Worm (Caenorhabditis elegans) whole organism, L4 larva: ENCODE data around the gene rsks-1.

Experiments used
- F44E2.7 ChIP-seq: fragments of 200-800 bp; sonication (Bioruptor generic); IDR thresholded peaks from 2 replicates; pipeline ENCODE4 v2.1.2; 2022; ENCODE audit warnings: missing genetic modification characterization, missing compliant biosample characterization
- F49E8.2 ChIP-seq: sonication (generic microtip); optimal IDR thresholded peaks from 2 replicates; lab custom pipeline; 2016; ENCODE audit warnings: missing compliant biosample characterization, mild to moderate bottlenecking, missing genetic modification characterization, borderline replicate concordance
- T20F7.1 ChIP-seq: fragments of 200-800 bp; sonication (Bioruptor generic); optimal IDR thresholded peaks from 2 replicates; lab custom pipeline; 2018; ENCODE audit warnings: mild to moderate bottlenecking, missing genetic modification characterization, missing compliant biosample characterization
- T26A8.4 ChIP-seq: fragments of 200-800 bp; sonication (Bioruptor generic); IDR thresholded peaks from 2 replicates; pipeline ENCODE4 v1.3.6; 2022; ENCODE audit warnings: missing genetic modification characterization, missing compliant biosample characterization
- Y105C5A.15 ChIP-seq: fragments of 200-800 bp; sonication (Bioruptor generic); IDR thresholded peaks from 2 replicates; pipeline ENCODE4 v1.3.6; 2022; ENCODE audit warnings: missing genetic modification characterization, missing compliant biosample characterization
- Y48G9A.11 ChIP-seq: fragments of 200-800 bp; sonication (Bioruptor generic); IDR thresholded peaks from 2 replicates; pipeline ENCODE4 v1.3.6; 2022; ENCODE audit warnings: missing genetic modification reagents, missing genetic modification characterization, missing compliant biosample characterization
- aha-1 ChIP-seq: fragments of 150-350 bp; peaks from one replicate; lab custom pipeline; 2014; ENCODE audit warnings: missing biosample characterization, missing genetic modification characterization
- aly-2 ChIP-seq: sonication (generic microtip); optimal IDR thresholded peaks from 2 replicates; lab custom pipeline; 2018; ENCODE audit warnings: missing biosample characterization, missing genetic modification characterization
- ama-1 ChIP-seq: fragments of 150-350 bp; optimal IDR thresholded peaks from 2 replicates; lab custom pipeline; 2014; ENCODE audit warnings: inconsistent platforms, mixed read lengths
- arid-1 ChIP-seq: fragments of 200-800 bp; sonication (Bioruptor generic); conservative IDR thresholded peaks from 2 replicates; pipeline ENCODE4 v1.3.6; 2022; ENCODE audit warnings: missing genetic modification reagents, missing genetic modification characterization, missing compliant biosample characterization
- attf-4 ChIP-seq: sonication (generic microtip); optimal IDR thresholded peaks from 3 replicates; lab custom pipeline; 2017; ENCODE audit warnings: missing biosample characterization, missing genetic modification characterization
- ceh-20 ChIP-seq: fragments of 200-800 bp; sonication (Bioruptor generic); IDR thresholded peaks from 2 replicates; pipeline ENCODE4 v1.3.6; 2022; ENCODE audit warnings: missing genetic modification reagents, missing genetic modification characterization, missing compliant biosample characterization
- ceh-28 ChIP-seq: fragments of 150-350 bp; optimal IDR thresholded peaks from 2 replicates; lab custom pipeline; 2014; ENCODE audit warnings: missing biosample characterization, missing genetic modification reagents, missing genetic modification characterization
- ceh-62 ChIP-seq: sonication (generic microtip); optimal IDR thresholded peaks from 2 replicates; lab custom pipeline; 2017; ENCODE audit warnings: missing biosample characterization, missing genetic modification characterization
- ctbp-1 ChIP-seq: fragments of 200-800 bp; sonication (Bioruptor generic); IDR thresholded peaks from 2 replicates; pipeline ENCODE4 v1.3.6; 2022; ENCODE audit warnings: missing genetic modification reagents, missing genetic modification characterization, missing compliant biosample characterization
- daf-16 ChIP-seq, 3 experiments: sonication (generic microtip); optimal IDR thresholded peaks; 2 replicates each; lab custom pipeline; 2016 to 2017; ENCODE audit warnings: missing genetic modification characterization in 3 of 3, missing genetic modification reagents in 3 of 3, mild to moderate bottlenecking in 2 of 3, missing compliant biosample characterization in 2 of 3, missing biosample characterization in 1 of 3, moderate library complexity in 1 of 3
- daf-19 ChIP-seq: fragments of 200-800 bp; sonication (Bioruptor generic); conservative IDR thresholded peaks from 2 replicates; pipeline ENCODE4 v1.3.6; 2022; ENCODE audit warnings: missing genetic modification characterization, missing compliant biosample characterization
- dpl-1 ChIP-seq: fragments of 150-350 bp; optimal IDR thresholded peaks from 2 replicates; lab custom pipeline; 2014; ENCODE audit warnings: missing biosample characterization, missing genetic modification reagents, missing genetic modification characterization
- duxl-1 ChIP-seq: sonication (generic microtip); optimal IDR thresholded peaks from 2 replicates; lab custom pipeline; 2016; ENCODE audit warnings: mild to moderate bottlenecking, missing genetic modification characterization, moderate library complexity, missing compliant biosample characterization; ENCODE audit not compliant: poor library complexity
- dve-1 ChIP-seq: sonication (generic microtip); optimal IDR thresholded peaks from 2 replicates; lab custom pipeline; 2017; ENCODE audit warnings: antibody characterized with exemption, mild to moderate bottlenecking, missing genetic modification characterization, missing compliant biosample characterization; ENCODE audit not compliant: insufficient read depth
- gei-8 ChIP-seq: fragments of 200-800 bp; sonication (Bioruptor generic); optimal IDR thresholded peaks from 2 replicates; lab custom pipeline; 2018; ENCODE audit warnings: mild to moderate bottlenecking, missing genetic modification characterization, missing compliant biosample characterization
- hlh-11 ChIP-seq: fragments of 200-800 bp; sonication (Bioruptor generic); optimal IDR thresholded peaks from 2 replicates; lab custom pipeline; 2018; ENCODE audit warnings: mild to moderate bottlenecking, missing genetic modification characterization, missing compliant biosample characterization
- hlh-30 ChIP-seq: sonication (generic microtip); optimal IDR thresholded peaks from 2 replicates; lab custom pipeline; 2017; ENCODE audit warnings: antibody characterized with exemption, mild to moderate bottlenecking, missing genetic modification characterization, missing compliant biosample characterization; ENCODE audit not compliant: insufficient read depth
- hmg-1.1 ChIP-seq: fragments of 200-800 bp; sonication (Bioruptor generic); IDR thresholded peaks from 2 replicates; pipeline ENCODE4 v1.3.6; 2022; ENCODE audit warnings: missing genetic modification reagents, missing genetic modification characterization, missing compliant biosample characterization
- lim-7 ChIP-seq: fragments of 200-800 bp; sonication (Bioruptor generic); IDR thresholded peaks from 2 replicates; pipeline ENCODE4 v1.3.6; 2022; ENCODE audit warnings: missing genetic modification characterization, missing compliant biosample characterization
- lin-13 ChIP-seq: fragments of 150-350 bp; optimal IDR thresholded peaks from 2 replicates; lab custom pipeline; 2014; ENCODE audit warnings: missing biosample characterization, missing genetic modification reagents, missing genetic modification characterization
- lin-29 ChIP-seq: fragments of 200-800 bp; sonication (Bioruptor generic); IDR thresholded peaks from 2 replicates; pipeline ENCODE4 v1.3.6; 2022; ENCODE audit warnings: missing genetic modification reagents, missing genetic modification characterization, missing compliant biosample characterization
- lin-38 ChIP-seq: fragments of 200-800 bp; sonication (Bioruptor generic); IDR thresholded peaks from 2 replicates; pipeline ENCODE4 v1.3.6; 2022; ENCODE audit warnings: missing genetic modification reagents, missing genetic modification characterization, missing compliant biosample characterization
- lsy-2 ChIP-seq, 2 experiments: fragments of 150-350 bp in 1 of 2; sonication (generic microtip) in 1 of 2; optimal IDR thresholded peaks; 2 replicates each; lab custom pipeline; 2014 to 2017; ENCODE audit warnings: missing biosample characterization in 2 of 2, missing genetic modification characterization in 2 of 2
- madf-5 ChIP-seq, 2 experiments: fragments of 200-800 bp; sonication (Bioruptor generic); IDR thresholded peaks; 2 replicates each; pipeline ENCODE4 v1.3.6; 2022; ENCODE audit warnings: missing compliant biosample characterization in 2 of 2, missing genetic modification characterization in 2 of 2
- mdl-1 ChIP-seq, 2 experiments: fragments of 150-350 bp in 1 of 2; sonication (generic microtip) in 1 of 2; optimal IDR thresholded peaks; 2 replicates each; lab custom pipeline; 2014 to 2017; ENCODE audit warnings: missing biosample characterization in 2 of 2, missing genetic modification characterization in 2 of 2
- mdt-29 ChIP-seq: fragments of 200-800 bp; sonication (Bioruptor generic); IDR thresholded peaks from 2 replicates; pipeline ENCODE4 v1.3.6; 2022; ENCODE audit warnings: missing genetic modification reagents, missing genetic modification characterization, missing compliant biosample characterization
- mep-1 ChIP-seq: fragments of 150-350 bp; sonication (generic microtip); optimal IDR thresholded peaks from 3 replicates; lab custom pipeline; 2014; ENCODE audit warnings: missing biosample characterization, missing genetic modification characterization
- nhr-11 ChIP-seq: fragments of 150-350 bp; optimal IDR thresholded peaks from 2 replicates; lab custom pipeline; 2014; ENCODE audit warnings: missing biosample characterization, missing genetic modification characterization
- nhr-28 ChIP-seq: fragments of 150-350 bp; optimal IDR thresholded peaks from 2 replicates; lab custom pipeline; 2014; ENCODE audit warnings: missing biosample characterization, missing genetic modification characterization
- nhr-41 ChIP-seq: fragments of 200-800 bp; sonication (Bioruptor generic); IDR thresholded peaks from 2 replicates; pipeline ENCODE4 v1.3.6; 2022; ENCODE audit warnings: missing genetic modification reagents, missing genetic modification characterization, missing compliant biosample characterization
- nhr-77 ChIP-seq: fragments of 150-350 bp; optimal IDR thresholded peaks from 2 replicates; lab custom pipeline; 2014; ENCODE audit warnings: missing biosample characterization, missing genetic modification characterization
- pha-4 ChIP-seq, 2 experiments: fragments of 150-350 bp in 1 of 2; fragments of 200-800 bp in 1 of 2; sonication (Bioruptor generic) in 1 of 2; IDR thresholded peaks in 1 of 2; optimal IDR thresholded peaks in 1 of 2; 2 replicates each; pipeline versions ENCODE4 v1.3.6 to Lab custom; 2014 to 2022; ENCODE audit warnings: missing genetic modification characterization in 2 of 2, missing genetic modification reagents in 2 of 2, missing biosample characterization in 1 of 2, missing compliant biosample characterization in 1 of 2
- php-3 ChIP-seq: fragments of 200-800 bp; sonication (Bioruptor generic); IDR thresholded peaks from 2 replicates; pipeline ENCODE4 v1.3.6; 2022; ENCODE audit warnings: missing genetic modification reagents, missing genetic modification characterization, missing compliant biosample characterization
- saeg-2 ChIP-seq: fragments of 200-800 bp; sonication (Bioruptor generic); IDR thresholded peaks from 2 replicates; pipeline ENCODE4 v1.3.6; 2022; ENCODE audit warnings: missing genetic modification reagents, missing genetic modification characterization, missing compliant biosample characterization
- snpc-4 ChIP-seq: fragments of 150-350 bp; optimal IDR thresholded peaks from 2 replicates; lab custom pipeline; 2014; ENCODE audit warnings: missing biosample characterization, missing genetic modification characterization
- spr-1 ChIP-seq: sonication (generic microtip); optimal IDR thresholded peaks from 2 replicates; lab custom pipeline; 2016; ENCODE audit warnings: mild to moderate bottlenecking, missing genetic modification characterization, missing compliant biosample characterization
- tag-97 ChIP-seq: fragments of 200-800 bp; sonication (Bioruptor generic); IDR thresholded peaks from 2 replicates; pipeline ENCODE4 v1.3.6; 2022; ENCODE audit warnings: missing genetic modification characterization, missing compliant biosample characterization
- unc-39 ChIP-seq: sonication (generic microtip); optimal IDR thresholded peaks from 2 replicates; lab custom pipeline; 2017; ENCODE audit warnings: missing biosample characterization, missing genetic modification characterization
- zag-1 ChIP-seq: fragments of 150-350 bp; optimal IDR thresholded peaks from 2 replicates; lab custom pipeline; 2014; ENCODE audit warnings: missing biosample characterization, missing genetic modification characterization
- zfp-2 ChIP-seq: sonication (generic microtip); optimal IDR thresholded peaks from 2 replicates; lab custom pipeline; 2016; ENCODE audit warnings: mild to moderate bottlenecking, missing genetic modification characterization, missing compliant biosample characterization
- zfp-3 ChIP-seq: fragments of 200-800 bp; sonication (Bioruptor generic); conservative IDR thresholded peaks from 2 replicates; pipeline ENCODE4 v1.3.6; 2022; ENCODE audit warnings: missing genetic modification reagents, missing genetic modification characterization, missing compliant biosample characterization
- zip-11 ChIP-seq: fragments of 200-800 bp; sonication (Bioruptor generic); IDR thresholded peaks from 2 replicates; pipeline ENCODE4 v1.3.6; 2022; ENCODE audit warnings: missing genetic modification characterization, missing compliant biosample characterization
- ztf-7 ChIP-seq: fragments of 150-350 bp; optimal IDR thresholded peaks from 2 replicates; lab custom pipeline; 2014; ENCODE audit warnings: missing biosample characterization, missing genetic modification characterization

Gene rsks-1

ce11 chrIII:11243421-11243820, 1.5 kb upstream of the rsks-1 start (continued):
- TF ChIP-seq mep-1 = peak; percentile 91
- TF ChIP-seq spr-1 (tag; lab: Kevin White, UChicago) = peak; percentile 57
- no peak for TF ChIP-seq F49E8.2 (tag; lab: Kevin White, UChicago)
- TF ChIP-seq gei-8 = no peak
- TF ChIP-seq php-3 (GFP tag; lab: Robert Waterston, UW) = no peak
- TF ChIP-seq saeg-2 (GFP tag; lab: Robert Waterston, UW) = no peak
- peak; percentile 31; the same call in 1 of the 2 replicates for TF ChIP-seq T26A8.4 (GFP tag; lab: Robert Waterston, UW)
- TF ChIP-seq pha-4 (GFP tag; IDR thresholded peaks at IDR 0.05; lab: Robert Waterston, UW) = no peak; the same call in 1 of the 2 replicates
- TF ChIP-seq pha-4 (tag; optimal IDR thresholded peaks at IDR 0.05; lab: Kevin White, UChicago) = no peak
- no peak for TF ChIP-seq unc-39 (tag; lab: Kevin White, UChicago)
- no peak for TF ChIP-seq lim-7 (GFP tag; lab: Robert Waterston, UW)
- TF ChIP-seq hlh-30 = peak; percentile 87
- TF ChIP-seq nhr-41 (GFP tag; lab: Robert Waterston, UW) = no peak
- peak; percentile 6 for TF ChIP-seq ztf-7
- no peak for TF ChIP-seq zfp-2 (tag; lab: Kevin White, UChicago)
- TF ChIP-seq mdl-1 (tag; optimal IDR thresholded peaks at IDR 0.05; lab: Kevin White, UChicago) = peak in 1 of 2 experiments; percentile 80
- TF ChIP-seq hmg-1.1 (GFP tag; lab: Robert Waterston, UW) = peak; percentile 69
- TF ChIP-seq aly-2 (tag; lab: Kevin White, UChicago) = no peak
- TF ChIP-seq arid-1 = 0 out of 2 replicates have a peak, but pooled peaks have one; percentile 14
- no peak for TF ChIP-seq daf-16 (GFP tag; optimal IDR thresholded peaks at IDR 0.05; lab: Kevin White, UChicago)
- peak; percentile 74 for TF ChIP-seq daf-16 (tag; optimal IDR thresholded peaks at IDR 0.05; lab: Kevin White, UChicago)
- no peak for TF ChIP-seq ceh-62 (tag; lab: Kevin White, UChicago)
- TF ChIP-seq ceh-28 (tag; lab: Kevin White, UChicago) = peak; percentile 69
- no peak for TF ChIP-seq daf-19 (GFP tag; lab: Robert Waterston, UW)
- TF ChIP-seq zag-1 (tag; lab: Kevin White, UChicago) = no peak
- no peak for TF ChIP-seq F44E2.7 (GFP tag; lab: Robert Waterston, UW)
- no peak for TF ChIP-seq snpc-4 (tag; lab: Kevin White, UChicago)
- peak; percentile 30 to 74 for TF ChIP-seq lsy-2 (tag; optimal IDR thresholded peaks at IDR 0.05; lab: Kevin White, UChicago)
- no peak for TF ChIP-seq ctbp-1 (GFP tag; lab: Robert Waterston, UW)
- TF ChIP-seq zfp-3 (GFP tag; lab: Robert Waterston, UW) = no peak
- no peak for TF ChIP-seq madf-5 (GFP tag; IDR thresholded peaks at IDR 0.05; lab: Robert Waterston, UW)
- no peak for TF ChIP-seq lin-29 (GFP tag; lab: Robert Waterston, UW)
- peak; percentile 42 for TF ChIP-seq dpl-1 (GFP tag; lab: Kevin White, UChicago)
- TF ChIP-seq ama-1 (lab: Kevin White, UChicago) = no peak
- peak; percentile 50 for TF ChIP-seq lin-38 (GFP tag; lab: Robert Waterston, UW)
- TF ChIP-seq nhr-11 (tag; lab: Kevin White, UChicago) = peak; percentile 14
- peak; percentile 68; the same call in 1 of the 2 replicates for TF ChIP-seq ceh-20

DNA sequence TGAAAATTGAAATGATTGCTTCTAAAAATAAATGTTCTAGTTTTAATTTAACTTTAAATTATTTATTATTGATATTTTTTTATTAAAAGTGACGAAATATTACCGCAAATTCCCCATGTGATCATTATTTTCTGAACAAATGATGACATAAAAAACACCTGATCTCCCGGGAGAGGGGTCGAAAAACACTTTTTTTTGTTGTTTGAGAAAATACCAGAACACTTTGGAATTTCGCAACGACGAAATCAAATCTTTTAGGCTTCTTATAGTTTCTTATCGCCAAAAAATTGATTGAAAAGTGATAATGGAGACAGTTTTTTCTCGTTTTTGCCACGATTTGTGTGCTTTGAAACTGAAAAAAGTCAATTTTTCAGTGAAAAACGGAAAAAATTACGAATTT, 582 bp upstream of the rsks-1 start:
- TF ChIP-seq lin-38 (GFP tag; lab: Robert Waterston, UW) = no peak
- peak; percentile 62 for TF ChIP-seq nhr-77 (tag; lab: Kevin White, UChicago)
- no peak for TF ChIP-seq Y48G9A.11 (GFP tag; lab: Robert Waterston, UW)
- no peak for TF ChIP-seq aha-1 (tag; lab: Kevin White, UChicago)
- no peak for TF ChIP-seq dpl-1 (GFP tag; lab: Kevin White, UChicago)
- TF ChIP-seq hmg-1.1 (GFP tag; lab: Robert Waterston, UW) = no peak
- TF ChIP-seq T20F7.1 (GFP tag; lab: Kevin White, UChicago) = no peak
- TF ChIP-seq Y105C5A.15 = no peak
- TF ChIP-seq daf-16 (GFP tag; optimal IDR thresholded peaks at IDR 0.05; lab: Kevin White, UChicago) = no peak
- TF ChIP-seq daf-16 (tag; optimal IDR thresholded peaks at IDR 0.05; lab: Kevin White, UChicago) = peak; percentile 40
- TF ChIP-seq zfp-2 (tag; lab: Kevin White, UChicago) = no peak
- TF ChIP-seq nhr-28 (tag; lab: Kevin White, UChicago) = peak; percentile 50
- no peak for TF ChIP-seq zip-11
- TF ChIP-seq duxl-1 (tag; lab: Kevin White, UChicago) = no peak
- TF ChIP-seq nhr-11 (tag; lab: Kevin White, UChicago) = no peak
- peak; percentile 34 for TF ChIP-seq hlh-11
- TF ChIP-seq hlh-30 = peak; percentile 61
- no peak for TF ChIP-seq tag-97 (GFP tag; lab: Robert Waterston, UW)
- peak; percentile 4 for TF ChIP-seq dve-1 (tag; lab: Kevin White, UChicago)
- TF ChIP-seq ceh-62 (tag; lab: Kevin White, UChicago) = no peak
- TF ChIP-seq attf-4 = no peak
- TF ChIP-seq lin-13 (GFP tag; lab: Kevin White, UChicago) = no peak
- TF ChIP-seq mdt-29 (GFP tag; lab: Robert Waterston, UW) = no peak; the same call in 1 of the 2 replicates
